Worm (Caenorhabditis elegans): Measurements from ENCODE around the gene F57C2.5.

- no peak for TF ChIP-seq nhr-11 (tag; optimal IDR thresholded peaks at IDR 0.05)
- TF ChIP-seq dve-1 (tag; optimal IDR thresholded peaks at IDR 0.05), result no peak
- no peak for TF ChIP-seq ceh-2 (tag; optimal IDR thresholded peaks at IDR 0.05)
- no peak for TF ChIP-seq F13H6.1 (tag; optimal IDR thresholded peaks at IDR 0.05)
- TF ChIP-seq fkh-10 (GFP tag; optimal IDR thresholded peaks at IDR 0.05), result no peak
- TF ChIP-seq fax-1 (tag; optimal IDR thresholded peaks at IDR 0.05), result no peak
Observed at ce11 chrII:14501447-14501846, 26.6 kb downstream of the F57C2.5 start, which contains the start of gene K10H10.5.
